Worm (Caenorhabditis elegans) whole organism, L4/young adult: ENCODE results near the gene F58G6.3.

Experiments
- W03F9.2 ChIP-seq: fragments of 150-350 bp; optimal IDR thresholded peaks from 2 replicates; lab custom pipeline; 2014; ENCODE audit warnings: missing biosample characterization, missing genetic modification characterization
- him-1 ChIP-seq: sonication (generic microtip); optimal IDR thresholded peaks from 2 replicates; lab custom pipeline; 2016; ENCODE audit warnings: missing genotype, missing genetic modification reagents, missing genetic modification characterization, missing compliant biosample characterization

- TF ChIP-seq him-1 (tag; lab: Kevin White, UChicago): no peak
- TF ChIP-seq W03F9.2 (tag; lab: Kevin White, UChicago): no peak
These were observed 16.6 kb downstream of the F58G6.3 start for ce11 chrIV:9669969-9670368.
